Fruit fly (Drosophila melanogaster): Measurements from ENCODE around the gene CG31495.
A peak's percentile ranks its signal among the peaks of the same experiment; 100 is the strongest.

Gene CG31495

DNA sequence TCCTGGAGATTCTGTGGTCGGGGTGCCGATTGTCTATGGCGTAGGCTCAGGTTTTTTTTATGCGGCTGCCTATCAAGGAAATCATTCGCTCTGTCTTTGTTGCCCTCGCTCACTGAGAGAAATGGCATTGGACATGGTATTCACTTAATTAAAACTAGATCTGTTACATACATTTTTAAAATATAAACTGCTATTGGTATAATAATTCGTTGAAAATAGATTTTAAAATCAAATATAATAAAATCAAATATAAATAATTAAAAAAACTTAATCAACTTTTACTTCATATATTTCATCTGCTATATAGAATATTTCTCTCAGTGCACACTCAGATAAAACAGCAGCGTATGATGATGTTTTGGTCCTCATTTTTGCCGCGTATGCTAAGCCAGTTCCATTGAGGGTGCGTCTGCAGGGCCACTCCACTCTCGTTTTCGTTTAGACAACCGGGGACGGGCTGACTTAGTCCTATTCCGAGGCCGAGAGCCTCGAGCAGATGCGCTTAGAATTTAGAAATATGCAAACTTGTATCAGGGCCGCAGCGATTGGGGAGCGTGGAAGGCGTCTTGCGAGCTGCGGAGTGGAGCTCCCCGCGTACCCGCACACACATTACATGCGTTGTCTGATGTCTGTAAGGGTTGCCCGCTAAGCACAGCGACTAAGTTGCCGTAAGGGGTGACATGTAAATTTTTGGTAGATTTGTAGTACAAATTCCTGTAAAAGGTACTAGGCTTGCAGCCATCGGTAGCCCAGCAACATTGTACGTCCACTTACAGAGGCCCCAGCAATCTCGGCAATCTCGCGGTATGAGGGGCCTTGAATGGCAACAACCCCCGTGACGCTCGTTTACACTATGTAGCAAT is 39.9 kb downstream of the CG31495 start (continued):
- TF ChIP-seq svp (GFP tag) (peak; percentile 16), salr (GFP tag; optimal IDR thresholded peaks at IDR 0.05) (peak in 1 of 2 experiments; percentile 10)

DNA sequence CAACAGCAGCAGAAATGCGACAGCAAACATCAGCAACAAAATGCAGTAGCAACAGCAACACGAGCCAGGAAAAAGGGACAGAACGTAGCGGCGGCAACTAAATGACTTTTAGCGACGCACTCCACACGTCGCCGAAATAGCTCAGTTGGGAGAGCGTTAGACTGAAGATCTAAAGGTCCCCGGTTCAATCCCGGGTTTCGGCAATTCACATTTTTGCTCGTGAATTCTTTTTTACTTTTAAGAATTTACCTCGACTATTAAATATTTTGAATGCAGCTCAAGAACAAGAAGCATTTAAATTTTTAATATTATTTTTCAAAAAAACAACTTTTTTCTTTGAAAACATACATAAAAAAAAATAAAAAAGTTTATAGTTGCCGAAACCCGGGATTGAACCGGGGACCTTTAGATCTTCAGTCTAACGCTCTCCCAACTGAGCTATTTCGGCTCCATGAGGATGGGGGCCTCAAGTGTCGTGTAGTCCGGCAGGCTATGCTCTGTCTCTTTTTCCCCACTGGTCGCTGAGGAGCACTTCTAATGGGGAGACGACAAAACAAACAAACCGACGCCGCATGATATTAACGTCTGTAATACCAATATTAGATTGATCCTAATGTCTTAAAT is 41.8 kb downstream of the CG31495 start:
- peak; percentile 38 for TF ChIP-seq svp (GFP tag)
- peak; percentile 39 for TF ChIP-seq fkh (GFP tag; optimal IDR thresholded peaks at IDR 0.05)
- no peak for TF ChIP-seq Smox (GFP tag; optimal IDR thresholded peaks at IDR 0.05)
- TF ChIP-seq achi (GFP tag; optimal IDR thresholded peaks at IDR 0.05): no peak
- no peak for TF ChIP-seq CG11294 (GFP tag; IDR thresholded peaks at IDR 0.05)
- TF ChIP-seq CG9139 (GFP tag; optimal IDR thresholded peaks at IDR 0.05): no peak
- no peak for TF ChIP-seq fd59A (GFP tag; optimal IDR thresholded peaks at IDR 0.05)
- no peak for TF ChIP-seq Gug (GFP tag; IDR thresholded peaks at IDR 0.05)
- no peak for TF ChIP-seq CG16779 (tag; optimal IDR thresholded peaks at IDR 0.05)
- no peak for TF ChIP-seq Ets96B (tag; optimal IDR thresholded peaks at IDR 0.05)
- no peak for TF ChIP-seq CG3032 (tag; optimal IDR thresholded peaks at IDR 0.05)
- TF ChIP-seq CG15336 (GFP tag; IDR thresholded peaks at IDR 0.05): no peak
- no peak for TF ChIP-seq dsx (GFP tag; optimal IDR thresholded peaks at IDR 0.05; ENCODE audit: poor library complexity, severe bottlenecking)
- TF ChIP-seq esn (GFP tag; optimal IDR thresholded peaks at IDR 0.05): no peak
- no peak for TF ChIP-seq topi (GFP tag; optimal IDR thresholded peaks at IDR 0.05)
- TF ChIP-seq CG10631 (GFP tag; optimal IDR thresholded peaks at IDR 0.05): no peak
- TF ChIP-seq Eip78C (GFP tag): peak; percentile 40
- no peak for TF ChIP-seq Sox15 (GFP tag; optimal IDR thresholded peaks at IDR 0.05)
- TF ChIP-seq Met (GFP tag; optimal IDR thresholded peaks at IDR 0.05): no peak
- TF ChIP-seq Sox102F (GFP tag; optimal IDR thresholded peaks at IDR 0.05): no peak
- no peak for TF ChIP-seq salr (GFP tag; optimal IDR thresholded peaks at IDR 0.05)
- no peak for TF ChIP-seq CG8119 (GFP tag; IDR thresholded peaks at IDR 0.05)

DNA sequence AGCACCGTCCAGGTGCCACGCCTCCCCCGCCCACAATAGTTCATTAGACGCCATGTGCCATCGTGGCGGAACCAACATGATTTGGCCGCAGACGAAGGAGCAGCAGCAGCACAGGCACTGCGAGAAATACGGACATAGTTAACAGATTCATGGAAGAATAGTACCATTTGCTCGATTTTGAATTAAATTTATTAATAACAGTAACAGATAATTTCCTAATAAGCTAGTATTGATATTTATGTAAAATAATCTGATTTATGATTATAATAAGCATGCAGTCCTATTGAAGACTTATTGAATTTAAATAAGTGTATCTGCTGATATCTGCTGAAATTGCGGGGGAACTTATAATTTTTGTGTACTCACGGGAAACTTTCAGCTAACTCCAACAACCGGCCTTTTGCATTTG is 42.5 kb downstream of the CG31495 start:
- peak; percentile 60 for TF ChIP-seq CG3919 (GFP tag; optimal IDR thresholded peaks at IDR 0.05)
- peak; percentile 66 for TF ChIP-seq eg (GFP tag; IDR thresholded peaks at IDR 0.05)
- TF ChIP-seq net (GFP tag; optimal IDR thresholded peaks at IDR 0.05): peak; percentile 29
- TF ChIP-seq Eip78C (GFP tag): peak; percentile 83
- TF ChIP-seq Blimp-1 (GFP tag; optimal IDR thresholded peaks at IDR 0.05): no peak
- no peak for TF ChIP-seq CG6854 (GFP tag; optimal IDR thresholded peaks at IDR 0.05)
- TF ChIP-seq Hr4 (GFP tag; optimal IDR thresholded peaks at IDR 0.05): peak; percentile 84
- peak; percentile 32 for TF ChIP-seq achi (GFP tag; optimal IDR thresholded peaks at IDR 0.05)
- TF ChIP-seq Sox14 (GFP tag; optimal IDR thresholded peaks at IDR 0.05): peak; percentile 20
- TF ChIP-seq CG3032 (tag; optimal IDR thresholded peaks at IDR 0.05): no peak
- peak; percentile 30 for TF ChIP-seq CG11762 (GFP tag; optimal IDR thresholded peaks at IDR 0.05; ENCODE audit: insufficient read depth)
- TF ChIP-seq Gug (GFP tag; IDR thresholded peaks at IDR 0.05): peak; percentile 51
- peak; percentile 81 for TF ChIP-seq CG15336 (GFP tag; IDR thresholded peaks at IDR 0.05)
- TF ChIP-seq OdsH (GFP tag; optimal IDR thresholded peaks at IDR 0.05): peak; percentile 45
- no peak; the same call in 2 of the 3 replicates for TF ChIP-seq CG6163 (GFP tag; IDR thresholded peaks at IDR 0.05)
- no peak for TF ChIP-seq Hr38 (GFP tag; optimal IDR thresholded peaks at IDR 0.05)
- no peak for TF ChIP-seq CG16779 (tag; optimal IDR thresholded peaks at IDR 0.05)
- TF ChIP-seq CG31627 (GFP tag; optimal IDR thresholded peaks at IDR 0.05): peak; percentile 0
- TF ChIP-seq Lpt (GFP tag; optimal IDR thresholded peaks at IDR 0.05): peak; percentile 54
- TF ChIP-seq CG7368 (GFP tag; optimal IDR thresholded peaks at IDR 0.05): no peak
- TF ChIP-seq Met (GFP tag; optimal IDR thresholded peaks at IDR 0.05): no peak
- TF ChIP-seq CG8319 (GFP tag; optimal IDR thresholded peaks at IDR 0.05): no peak
- peak in 1 of 2 experiments; percentile 56 for TF ChIP-seq salr (GFP tag; optimal IDR thresholded peaks at IDR 0.05)
- no peak for TF ChIP-seq CG9139 (GFP tag; optimal IDR thresholded peaks at IDR 0.05)
- TF ChIP-seq fkh (GFP tag; optimal IDR thresholded peaks at IDR 0.05): no peak
- no peak for TF ChIP-seq Sox15 (GFP tag; optimal IDR thresholded peaks at IDR 0.05)
- no peak for TF ChIP-seq Hr39 (GFP tag; optimal IDR thresholded peaks at IDR 0.05)
- TF ChIP-seq spab (GFP tag; optimal IDR thresholded peaks at IDR 0.05): no peak
- TF ChIP-seq acj6 (GFP tag; optimal IDR thresholded peaks at IDR 0.05): peak; percentile 15
- no peak for TF ChIP-seq lz (GFP tag; optimal IDR thresholded peaks at IDR 0.05)
- no peak for TF ChIP-seq Smox (GFP tag; optimal IDR thresholded peaks at IDR 0.05)
- no peak for TF ChIP-seq vri (GFP tag; optimal IDR thresholded peaks at IDR 0.05)
- no peak for TF ChIP-seq CG8632 (GFP tag; optimal IDR thresholded peaks at IDR 0.05)
- no peak for TF ChIP-seq CG1621 (tag; optimal IDR thresholded peaks at IDR 0.05)
- peak; percentile 38 for TF ChIP-seq pdm3 (GFP tag; optimal IDR thresholded peaks at IDR 0.05)
